Fruit fly (Drosophila melanogaster): ENCODE data around the gene BG642167.

- TF ChIP-seq salr (GFP tag; optimal IDR thresholded peaks at IDR 0.05): no peak
- TF ChIP-seq Lpt (GFP tag; optimal IDR thresholded peaks at IDR 0.05): no peak
- no peak for TF ChIP-seq fd85E (GFP tag; optimal IDR thresholded peaks at IDR 0.05)
- TF ChIP-seq Eip93F (GFP tag; optimal IDR thresholded peaks at IDR 0.05): no peak
- TF ChIP-seq Blimp-1 (GFP tag; optimal IDR thresholded peaks at IDR 0.05): no peak
- TF ChIP-seq CG6276 (GFP tag; optimal IDR thresholded peaks at IDR 0.05): no peak
These were observed 14.4 kb upstream of the BG642167 start for dm6 chr3R:25791807-25792206.

All from whole organism, prepupa.